Fruit fly (Drosophila melanogaster) whole organism, embryonic: ENCODE data around the gene CG4393.

Experiments used
- Abd-B ChIP-seq: fragments of 200-800 bp; sonication (Bioruptor generic); optimal IDR thresholded peaks from 2 replicates; lab custom pipeline; 2018; ENCODE audit warnings: missing biosample characterization, mild to moderate bottlenecking, missing genetic modification characterization, moderate library complexity
- Atf-2 ChIP-seq: fragments of 200-800 bp; sonication (Bioruptor generic); optimal IDR thresholded peaks from 2 replicates; lab custom pipeline; 2016; ENCODE audit warnings: missing biosample characterization, missing genetic modification characterization
- Bdp1 ChIP-seq: fragments of 200-800 bp; sonication (Bioruptor generic); optimal IDR thresholded peaks from 3 replicates; lab custom pipeline; 2016; ENCODE audit warnings: missing biosample characterization, missing genetic modification characterization
- CG12071 ChIP-seq: fragments of 200-800 bp; sonication (Bioruptor generic); optimal IDR thresholded peaks from 3 replicates; lab custom pipeline; 2018; ENCODE audit warnings: missing biosample characterization, mild to moderate bottlenecking, missing genetic modification characterization
- CG12659 ChIP-seq: fragments of 200-800 bp; sonication (Bioruptor generic); optimal IDR thresholded peaks from 3 replicates; lab custom pipeline; 2017; ENCODE audit warnings: mild to moderate bottlenecking, missing biosample characterization, missing genetic modification reagents, missing genetic modification characterization
- CG12769 ChIP-seq: fragments of 200-800 bp; sonication (Bioruptor generic); optimal IDR thresholded peaks from 2 replicates; lab custom pipeline; 2019; ENCODE audit warnings: missing biosample characterization, mild to moderate bottlenecking, missing genetic modification characterization, moderate library complexity
- CG13287 ChIP-seq: fragments of 200-800 bp; sonication (Bioruptor generic); IDR thresholded peaks from 2 replicates; pipeline ENCODE4 v1.3.6; 2022; ENCODE audit warnings: missing biosample characterization, missing genetic modification characterization; ENCODE audit not compliant: partially characterized antibody
- CG13775 ChIP-seq: fragments of 200-800 bp; sonication (Bioruptor generic); optimal IDR thresholded peaks from 3 replicates; lab custom pipeline; 2017; ENCODE audit warnings: missing biosample characterization, mild to moderate bottlenecking, missing genetic modification characterization
- CG14965 ChIP-seq: fragments of 200-800 bp; sonication (Bioruptor generic); optimal IDR thresholded peaks from 2 replicates; lab custom pipeline; 2016; ENCODE audit warnings: missing biosample characterization, missing genetic modification characterization, borderline replicate concordance
- CG1529 ChIP-seq: fragments of 200-800 bp; sonication (Bioruptor generic); optimal IDR thresholded peaks from 3 replicates; lab custom pipeline; 2018; ENCODE audit warnings: missing biosample characterization, missing genetic modification characterization
- CG15514 ChIP-seq: fragments of 200-800 bp; sonication (Bioruptor generic); optimal IDR thresholded peaks from 3 replicates; lab custom pipeline; 2017; ENCODE audit warnings: missing biosample characterization, missing genetic modification characterization, mild to moderate bottlenecking, moderate library complexity, missing genetic modification reagents
- CG1602 ChIP-seq: fragments of 200-800 bp; sonication (Bioruptor generic); optimal IDR thresholded peaks from 3 replicates; lab custom pipeline; 2016; ENCODE audit warnings: missing biosample characterization, missing genetic modification characterization
- CG2712 ChIP-seq: fragments of 200-800 bp; optimal IDR thresholded peaks from 3 replicates; lab custom pipeline; 2019; ENCODE audit warnings: missing biosample characterization, mild to moderate bottlenecking, missing genetic modification characterization, moderate library complexity
- CG3726 ChIP-seq: fragments of 200-800 bp; sonication (Bioruptor generic); IDR thresholded peaks from 3 replicates; pipeline ENCODE4, ENCODE4 v1.3.6; 2022; ENCODE audit warnings: missing biosample characterization, missing genetic modification characterization
- CG42726 ChIP-seq: fragments of 200-800 bp; sonication (Bioruptor generic); IDR thresholded peaks from 2 replicates; pipeline ENCODE4 v1.3.6; 2022; ENCODE audit warnings: missing biosample characterization, missing genetic modification characterization; ENCODE audit not compliant: partially characterized antibody
- CG6683 ChIP-seq: fragments of 200-800 bp; sonication (Bioruptor generic); optimal IDR thresholded peaks from 2 replicates; lab custom pipeline; 2017; ENCODE audit warnings: missing biosample characterization, mild to moderate bottlenecking, missing genetic modification characterization, missing genetic modification reagents
- CG6791 ChIP-seq: fragments of 200-800 bp; sonication (Bioruptor generic); IDR thresholded peaks from 3 replicates; pipeline ENCODE4 v1.3.6; 2022; ENCODE audit warnings: missing biosample characterization, missing genetic modification characterization; ENCODE audit not compliant: partially characterized antibody
- CG6813 ChIP-seq: fragments of 200-800 bp; sonication (Bioruptor generic); optimal IDR thresholded peaks from 2 replicates; lab custom pipeline; 2017; ENCODE audit warnings: missing biosample characterization, missing genetic modification characterization, mild to moderate bottlenecking, moderate library complexity, missing genetic modification reagents
- CG7987 ChIP-seq: fragments of 200-800 bp; sonication (Bioruptor generic); optimal IDR thresholded peaks from 2 replicates; lab custom pipeline; 2018; ENCODE audit warnings: missing biosample characterization, mild to moderate bottlenecking, missing genetic modification characterization, moderate library complexity
- CG8388 ChIP-seq: fragments of 200-800 bp; sonication (Bioruptor generic); optimal IDR thresholded peaks from 2 replicates; lab custom pipeline; 2019; ENCODE audit warnings: missing biosample characterization, mild to moderate bottlenecking, missing genetic modification characterization, moderate library complexity
- CG9797 ChIP-seq: fragments of 200-800 bp; sonication (Bioruptor generic); optimal IDR thresholded peaks from 3 replicates; lab custom pipeline; 2018; ENCODE audit warnings: missing biosample characterization, mild to moderate bottlenecking, missing genetic modification characterization
- Dek ChIP-seq: fragments of 200-800 bp; sonication (Bioruptor generic); optimal IDR thresholded peaks from 3 replicates; lab custom pipeline; 2019; ENCODE audit warnings: missing biosample characterization, mild to moderate bottlenecking, missing genetic modification characterization, moderate library complexity
- ERR ChIP-seq: fragments of 200-800 bp; sonication (Bioruptor generic); optimal IDR thresholded peaks from 2 replicates; lab custom pipeline; 2016; ENCODE audit warnings: missing biosample characterization, missing genetic modification characterization
- Ets65A ChIP-seq: fragments of 200-800 bp; sonication (Bioruptor generic); peaks from one replicate; lab custom pipeline; 2016; ENCODE audit warnings: missing biosample characterization, missing genetic modification characterization
- H2.0 ChIP-seq: fragments of 200-800 bp; sonication (Bioruptor generic); IDR thresholded peaks from 2 replicates; pipeline ENCODE4 v1.3.6; 2022; ENCODE audit warnings: missing biosample characterization, missing genetic modification characterization
- HmgZ ChIP-seq: fragments of 200-800 bp; sonication (Bioruptor generic); optimal IDR thresholded peaks from 2 replicates; lab custom pipeline; 2018; ENCODE audit warnings: missing biosample characterization, mild to moderate bottlenecking, missing genetic modification characterization
- Hsf ChIP-seq: fragments of 200-800 bp; sonication (Bioruptor generic); optimal IDR thresholded peaks from 3 replicates; lab custom pipeline; 2016; ENCODE audit warnings: missing biosample characterization, missing genetic modification characterization
- NFAT ChIP-seq: fragments of 200-800 bp; sonication (Bioruptor generic); IDR thresholded peaks from 2 replicates; pipeline ENCODE4 v1.3.6; 2022; ENCODE audit warnings: missing biosample characterization, missing genetic modification characterization
- Oli ChIP-seq: fragments of 200-800 bp; sonication (Bioruptor generic); optimal IDR thresholded peaks from 2 replicates; lab custom pipeline; 2018; ENCODE audit warnings: missing biosample characterization, mild to moderate bottlenecking, missing genetic modification characterization, moderate library complexity
- Sox102F ChIP-seq: fragments of 200-800 bp; sonication (Bioruptor generic); optimal IDR thresholded peaks from 2 replicates; lab custom pipeline; 2018; ENCODE audit warnings: missing biosample characterization, mild to moderate bottlenecking, missing genetic modification characterization, moderate library complexity
- TFAM ChIP-seq: fragments of 200-800 bp; sonication (Bioruptor generic); optimal IDR thresholded peaks from 2 replicates; lab custom pipeline; 2017; ENCODE audit warnings: missing biosample characterization, missing genetic modification characterization, inconsistent platforms
- ac ChIP-seq: fragments of 200-800 bp; sonication (Bioruptor generic); optimal IDR thresholded peaks from 3 replicates; lab custom pipeline; 2017; ENCODE audit warnings: missing biosample characterization, mild to moderate bottlenecking, missing genetic modification characterization
- ap ChIP-seq: fragments of 200-800 bp; sonication (Bioruptor generic); IDR thresholded peaks from 2 replicates; pipeline ENCODE4 v1.3.6; 2022; ENCODE audit warnings: missing biosample characterization, missing genetic modification characterization
- bowl ChIP-seq: fragments of 200-800 bp; sonication (Bioruptor generic); IDR thresholded peaks from 2 replicates; pipeline ENCODE4 v1.3.6; 2022; ENCODE audit warnings: missing biosample characterization, missing genetic modification characterization
- chif ChIP-seq, 2 experiments: fragments of 200-800 bp; sonication (Bioruptor generic); optimal IDR thresholded peaks; 3 replicates each; lab custom pipeline; 2016; ENCODE audit warnings: missing biosample characterization in 2 of 2, missing genetic modification characterization in 2 of 2
- croc ChIP-seq: fragments of 200-800 bp; sonication (Bioruptor generic); conservative IDR thresholded peaks from 3 replicates; pipeline ENCODE4 v1.3.6; 2022; ENCODE audit warnings: missing biosample characterization, missing genetic modification characterization
- gce ChIP-seq: fragments of 200-800 bp; sonication (Bioruptor generic); IDR thresholded peaks from 3 replicates; pipeline ENCODE4 v1.3.6; 2022; ENCODE audit warnings: missing biosample characterization, missing genetic modification characterization
- gsb ChIP-seq: fragments of 200-800 bp; sonication (Bioruptor generic); IDR thresholded peaks from 2 replicates; pipeline ENCODE4 v1.3.6; 2022; ENCODE audit warnings: missing biosample characterization, missing genetic modification characterization
- gsb-n ChIP-seq: fragments of 200-800 bp; sonication (Bioruptor generic); optimal IDR thresholded peaks from 3 replicates; lab custom pipeline; 2018; ENCODE audit warnings: missing biosample characterization, mild to moderate bottlenecking, missing genetic modification characterization
- hth ChIP-seq: fragments of >200 bp; optimal IDR thresholded peaks from 2 replicates; lab custom pipeline; 2017; ENCODE audit warnings: inconsistent platforms
- jing ChIP-seq: fragments of 200-800 bp; sonication (Bioruptor generic); optimal IDR thresholded peaks from 2 replicates; lab custom pipeline; 2018; ENCODE audit warnings: missing biosample characterization, mild to moderate bottlenecking, missing genetic modification characterization
- lab ChIP-seq: fragments of 200-800 bp; sonication (Bioruptor generic); optimal IDR thresholded peaks from 3 replicates; lab custom pipeline; 2017; ENCODE audit warnings: missing biosample characterization, missing genetic modification characterization, mild to moderate bottlenecking, moderate library complexity, missing genetic modification reagents
- mam ChIP-seq: fragments of 200-800 bp; sonication (Bioruptor generic); optimal IDR thresholded peaks from 3 replicates; lab custom pipeline; 2016; ENCODE audit warnings: missing biosample characterization, missing genetic modification characterization
- pita ChIP-seq: fragments of 200-800 bp; sonication (Bioruptor generic); optimal IDR thresholded peaks from 2 replicates; lab custom pipeline; 2017; ENCODE audit warnings: missing biosample characterization, mild to moderate bottlenecking, missing genetic modification characterization
- pros ChIP-seq: fragments of 200-800 bp; sonication (Bioruptor generic); optimal IDR thresholded peaks from 3 replicates; lab custom pipeline; 2019; ENCODE audit warnings: missing biosample characterization, mild to moderate bottlenecking, missing genetic modification characterization, moderate library complexity
- pzg ChIP-seq: fragments of 200-800 bp; sonication (Bioruptor generic); optimal IDR thresholded peaks from 3 replicates; lab custom pipeline; 2018; ENCODE audit warnings: missing biosample characterization, mild to moderate bottlenecking, missing genetic modification characterization, moderate library complexity
- sc ChIP-seq, 3 experiments: fragments of >200 bp in 2 of 3; fragments of 200-800 bp in 1 of 3; sonication (Bioruptor generic) in 1 of 3; optimal IDR thresholded peaks; 2 replicates in 2 of 3; 3 replicates in 1 of 3; lab custom pipeline; 2017; ENCODE audit warnings: mild to moderate bottlenecking in 1 of 3, missing biosample characterization in 1 of 3, missing genetic modification characterization in 1 of 3, missing genetic modification reagents in 1 of 3
- sisA ChIP-seq: fragments of 200-800 bp; sonication (Bioruptor generic); IDR thresholded peaks from 2 replicates; pipeline ENCODE4 v1.3.6; 2022; ENCODE audit warnings: missing biosample characterization, missing genetic modification characterization
- sr ChIP-seq: fragments of 200-800 bp; sonication (Bioruptor generic); IDR thresholded peaks from 3 replicates; pipeline ENCODE4 v1.3.6; 2022; ENCODE audit warnings: missing biosample characterization, missing genetic modification characterization
- z ChIP-seq: fragments of 200-800 bp; sonication (Bioruptor generic); IDR thresholded peaks from 3 replicates; pipeline ENCODE4 v1.3.6; 2022; ENCODE audit warnings: missing biosample characterization, missing genetic modification characterization

CG4393 gene

DNA sequence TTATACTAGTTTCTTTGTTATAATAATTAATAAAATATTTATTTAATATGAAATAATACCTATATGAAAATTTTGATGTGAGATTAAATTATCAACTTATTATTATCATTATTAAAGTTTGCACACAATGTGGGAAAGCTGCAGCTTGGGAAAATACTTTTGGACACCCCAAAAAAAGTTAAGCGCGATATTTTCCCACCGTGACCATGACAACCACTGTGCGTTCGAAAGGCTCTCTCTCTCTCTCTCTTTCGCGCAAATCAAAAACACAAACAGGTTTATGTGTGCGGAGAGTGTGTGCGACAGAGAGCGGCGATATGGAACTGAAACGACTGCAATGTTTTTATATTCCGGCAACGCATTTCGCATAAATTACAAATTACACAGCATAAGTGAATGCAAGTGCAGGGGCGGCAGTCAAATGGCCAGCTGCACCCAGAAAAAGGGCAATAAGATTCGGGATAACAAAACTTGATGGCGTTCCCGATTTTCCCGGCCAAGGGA, 37.6 kb downstream of the CG4393 start (continued):
- TF ChIP-seq z (GFP tag; lab: Robert Waterston, UW) (no peak), CG12659 (GFP tag; lab: Kevin White, UChicago) (peak; percentile 36), sc (optimal IDR thresholded peaks at IDR 0.05; lab: Kevin White, UChicago) (no peak), sc (GFP tag; optimal IDR thresholded peaks at IDR 0.05; lab: Kevin White, UChicago) (peak; percentile 25), hth (lab: Kevin White, UChicago) (no peak), CG1602 (GFP tag; lab: Kevin White, UChicago) (peak; percentile 50), ac (GFP tag; lab: Kevin White, UChicago) (no peak), Bdp1 (GFP tag; lab: Kevin White, UChicago) (no peak), pzg (GFP tag; lab: Kevin White, UChicago) (no peak), pros (GFP tag; lab: Kevin White, UChicago) (no peak), CG12071 (GFP tag; lab: Kevin White, UChicago) (no peak), lab (peak; percentile 47), Hsf (GFP tag; lab: Kevin White, UChicago) (no peak), Ets65A (GFP tag; lab: Kevin White, UChicago) (no peak), ap (GFP tag; lab: Robert Waterston, UW) (peak; percentile 37; the same call in 1 of the 2 replicates), croc (no peak), CG13775 (GFP tag; lab: Kevin White, UChicago) (peak; percentile 57), Abd-B (peak; percentile 47), H2.0 (peak; percentile 52), jing (GFP tag; lab: Kevin White, UChicago) (no peak), CG2712 (tag; lab: Kevin White, UChicago) (peak; percentile 79), CG7987 (no peak), sisA (GFP tag; lab: Robert Waterston, UW) (peak; percentile 32; the same call in 1 of the 2 replicates), bowl (no peak), NFAT (GFP tag; lab: Robert Waterston, UW) (peak; percentile 69), Sox102F (GFP tag; lab: Kevin White, UChicago) (peak; percentile 57), Atf-2 (GFP tag; lab: Kevin White, UChicago) (no peak), CG12769 (tag; lab: Kevin White, UChicago) (no peak), CG15514 (GFP tag; lab: Kevin White, UChicago) (no peak), CG8388 (GFP tag; lab: Kevin White, UChicago) (peak; percentile 51), chif (GFP tag; optimal IDR thresholded peaks at IDR 0.05; lab: Kevin White, UChicago) (no peak), sr (GFP tag; lab: Robert Waterston, UW) (no peak), ERR (no peak), pita (no peak), TFAM (no peak), CG6813 (GFP tag; lab: Kevin White, UChicago) (peak; percentile 11), CG3726 (GFP tag; lab: Robert Waterston, UW) (no peak), gsb (no peak), HmgZ (tag; lab: Kevin White, UChicago) (no peak), CG6683 (peak; percentile 12), CG9797 (GFP tag; lab: Kevin White, UChicago) (no peak), gce (GFP tag; lab: Robert Waterston, UW) (0 out of 3 replicates have a peak, but pooled peaks have one; percentile 41), Dek (peak; percentile 14), CG42726 (GFP tag; lab: Robert Waterston, UW) (no peak), gsb-n (no peak), CG6791 (no peak), CG1529 (GFP tag; lab: Kevin White, UChicago) (peak; percentile 3), CG13287 (GFP tag; lab: Robert Waterston, UW) (no peak), Oli (tag; lab: Kevin White, UChicago) (peak; percentile 57), CG14965 (GFP tag; lab: Kevin White, UChicago) (no peak), mam (GFP tag; lab: Kevin White, UChicago) (peak; percentile 54)
